Worm (Caenorhabditis elegans) whole organism, L1 larva: Measurements from ENCODE around the gene C25F9.6.

ENCODE experiments used
- nhr-237 ChIP-seq: fragments of 150-350 bp; optimal IDR thresholded peaks from 2 replicates; lab custom pipeline; 2014; ENCODE audit warnings: missing biosample characterization, missing genetic modification characterization
- nhr-77 ChIP-seq: fragments of 150-350 bp; optimal IDR thresholded peaks from 2 replicates; lab custom pipeline; 2014; ENCODE audit warnings: missing biosample characterization, missing genetic modification characterization
- snpc-4 ChIP-seq: fragments of 150-350 bp; optimal IDR thresholded peaks from 2 replicates; lab custom pipeline; 2014; ENCODE audit warnings: missing biosample characterization, missing genetic modification characterization

DNA sequence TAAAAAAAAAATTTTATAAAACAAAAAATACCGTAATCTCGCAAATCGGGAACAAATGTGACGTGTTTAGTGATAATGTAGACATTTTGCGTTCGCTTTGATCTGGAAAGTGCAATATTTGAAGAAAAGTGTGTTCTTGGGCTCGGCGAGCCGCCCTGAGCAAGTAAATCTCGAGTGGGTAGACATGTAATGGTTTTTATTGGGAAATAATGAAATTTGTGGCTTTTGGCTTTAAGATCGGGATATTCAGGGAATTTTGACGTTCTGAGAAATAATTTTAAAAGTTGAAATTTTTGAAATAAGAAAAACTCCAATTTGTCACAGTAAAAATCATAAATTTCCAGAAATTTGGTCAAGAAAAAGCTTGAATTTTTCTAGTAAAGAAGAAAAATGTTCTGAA, 42.6 kb downstream of the C25F9.6 start, which contains the start of gene C14B4.2:
- TF ChIP-seq nhr-237, result no peak
- no peak for TF ChIP-seq snpc-4
- no peak for TF ChIP-seq nhr-77 (tag; lab: Kevin White, UChicago)
